Worm (Caenorhabditis elegans) whole organism, L2 larva: ENCODE measurements around the gene oac-5.

Experiments
- elt-1 ChIP-seq: fragments of 150-350 bp; optimal IDR thresholded peaks from 2 replicates; lab custom pipeline; 2014; ENCODE audit warnings: missing biosample characterization, missing genetic modification characterization
- lsy-2 ChIP-seq, 2 experiments: fragments of 150-350 bp in 1 of 2; sonication (generic microtip) in 1 of 2; optimal IDR thresholded peaks; 2 replicates each; lab custom pipeline; 2014 to 2017; ENCODE audit warnings: missing biosample characterization in 2 of 2, missing genetic modification characterization in 2 of 2
- nhr-10 ChIP-seq: sonication (generic microtip); optimal IDR thresholded peaks from 2 replicates; lab custom pipeline; 2017; ENCODE audit warnings: missing biosample characterization, missing genetic modification characterization

DNA sequence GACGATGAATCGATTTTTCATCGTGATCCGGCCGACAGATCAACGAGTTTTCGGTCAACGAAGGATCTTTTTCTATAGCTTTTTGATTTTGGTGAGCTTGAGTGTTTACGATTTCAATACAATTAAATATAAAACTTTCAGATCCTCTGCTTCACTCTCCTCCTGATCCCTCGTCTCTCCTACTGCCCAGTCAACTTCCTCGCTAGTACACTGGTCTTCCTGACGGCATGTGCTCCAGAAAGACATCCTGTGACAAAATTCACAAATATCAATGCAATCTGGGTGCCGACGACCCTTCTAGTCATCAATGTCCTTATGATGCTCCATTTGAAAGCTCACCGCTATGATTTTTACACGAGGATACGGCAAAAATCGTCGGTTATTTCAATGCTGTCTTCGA, 15.8 kb downstream of the oac-5 start:
- TF ChIP-seq nhr-10 (tag; lab: Kevin White, UChicago) (no peak), elt-1 (no peak), lsy-2 (tag; optimal IDR thresholded peaks at IDR 0.05; lab: Kevin White, UChicago) (no peak)
